Worm (Caenorhabditis elegans) whole organism, L4/young adult: ENCODE measurements around the gene elpc-2.

Experiments
- W03F9.2 ChIP-seq: fragments of 150-350 bp; optimal IDR thresholded peaks from 2 replicates; lab custom pipeline; 2014; ENCODE audit warnings: missing biosample characterization, missing genetic modification characterization
- dao-5 ChIP-seq: sonication (generic microtip); optimal IDR thresholded peaks from 2 replicates; lab custom pipeline; 2016; ENCODE audit warnings: missing genotype, missing genetic modification characterization, moderate library complexity, missing compliant biosample characterization
- him-1 ChIP-seq: sonication (generic microtip); optimal IDR thresholded peaks from 2 replicates; lab custom pipeline; 2016; ENCODE audit warnings: missing genotype, missing genetic modification reagents, missing genetic modification characterization, missing compliant biosample characterization

DNA sequence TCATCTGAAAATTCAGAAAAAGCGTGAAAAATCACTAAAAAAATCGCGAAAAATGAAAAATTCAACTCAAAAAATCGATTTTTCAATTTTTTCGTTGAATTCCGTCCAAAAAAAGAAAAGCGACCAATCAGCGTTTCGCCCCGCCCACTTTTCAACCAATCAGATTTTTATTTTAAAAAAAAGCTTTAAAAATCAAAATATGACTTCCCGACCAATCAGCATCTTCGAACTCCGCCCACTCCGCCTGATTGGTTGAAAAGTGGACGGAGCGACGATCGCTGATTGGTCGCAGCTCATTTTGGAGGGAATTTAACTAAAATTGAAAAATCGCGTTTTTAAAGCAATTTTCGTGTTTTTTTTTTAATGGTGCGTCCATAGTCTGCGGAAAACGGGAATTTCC lies 28.9 kb downstream of the elpc-2 start:
- TF ChIP-seq W03F9.2 (tag; lab: Kevin White, UChicago) (no peak), dao-5 (tag; lab: Kevin White, UChicago) (no peak), him-1 (tag; lab: Kevin White, UChicago) (no peak)
